Worm (Caenorhabditis elegans) whole organism, L4 larva: Measurements from ENCODE around the gene hic-1.

Experiments
- ZK546.5 ChIP-seq, 2 experiments: sonication (generic microtip); optimal IDR thresholded peaks; 2 replicates each; lab custom pipeline; 2017; ENCODE audit warnings: missing biosample characterization in 2 of 2, missing genetic modification characterization in 2 of 2
- ama-1 ChIP-seq: fragments of 150-350 bp; optimal IDR thresholded peaks from 2 replicates; lab custom pipeline; 2014; ENCODE audit warnings: inconsistent platforms, mixed read lengths
- attf-4 ChIP-seq: sonication (generic microtip); optimal IDR thresholded peaks from 3 replicates; lab custom pipeline; 2017; ENCODE audit warnings: missing biosample characterization, missing genetic modification characterization
- ctbp-1 ChIP-seq: fragments of 200-800 bp; sonication (Bioruptor generic); IDR thresholded peaks from 2 replicates; pipeline ENCODE4 v1.3.6; 2022; ENCODE audit warnings: missing genetic modification reagents, missing genetic modification characterization, missing compliant biosample characterization
- jun-1 ChIP-seq: fragments of 150-350 bp; optimal IDR thresholded peaks from 2 replicates; lab custom pipeline; 2014; ENCODE audit warnings: missing biosample characterization, missing genetic modification reagents, missing genetic modification characterization
- lin-38 ChIP-seq: fragments of 200-800 bp; sonication (Bioruptor generic); IDR thresholded peaks from 2 replicates; pipeline ENCODE4 v1.3.6; 2022; ENCODE audit warnings: missing genetic modification reagents, missing genetic modification characterization, missing compliant biosample characterization
- lin-39 ChIP-seq: fragments of 150-350 bp; optimal IDR thresholded peaks from 2 replicates; lab custom pipeline; 2014; ENCODE audit warnings: missing biosample characterization, missing genetic modification reagents, missing genetic modification characterization
- lsy-2 ChIP-seq, 2 experiments: fragments of 150-350 bp in 1 of 2; sonication (generic microtip) in 1 of 2; optimal IDR thresholded peaks; 2 replicates each; lab custom pipeline; 2014 to 2017; ENCODE audit warnings: missing biosample characterization in 2 of 2, missing genetic modification characterization in 2 of 2
- nhr-111 ChIP-seq: fragments of 200-800 bp; sonication (Bioruptor generic); optimal IDR thresholded peaks from 2 replicates; lab custom pipeline; 2018; ENCODE audit warnings: mild to moderate bottlenecking, missing genetic modification characterization, missing compliant biosample characterization
- nhr-6 ChIP-seq: fragments of 150-350 bp; optimal IDR thresholded peaks from 2 replicates; lab custom pipeline; 2014; ENCODE audit warnings: missing biosample characterization, missing genetic modification characterization
- snpc-4 ChIP-seq: fragments of 150-350 bp; optimal IDR thresholded peaks from 2 replicates; lab custom pipeline; 2014; ENCODE audit warnings: missing biosample characterization, missing genetic modification characterization
- unc-39 ChIP-seq: sonication (generic microtip); optimal IDR thresholded peaks from 2 replicates; lab custom pipeline; 2017; ENCODE audit warnings: missing biosample characterization, missing genetic modification characterization
- unc-62 ChIP-seq, 3 experiments: fragments of 150-350 bp in 1 of 3; sonication (generic microtip); optimal IDR thresholded peaks in 2 of 3; peaks in 1 of 3; 1 replicate in 1 of 3; 2 replicates in 2 of 3; lab custom pipeline; 2014 to 2017; ENCODE audit warnings: missing biosample characterization in 3 of 3, missing genetic modification characterization in 3 of 3, missing genetic modification reagents in 3 of 3, missing genotype in 1 of 3

ce11 chrX:6630645-6631044, 32.0 kb upstream of the hic-1 start:
- no peak for TF ChIP-seq ama-1 (lab: Kevin White, UChicago)
- no peak for TF ChIP-seq nhr-111
- no peak for TF ChIP-seq lin-38 (GFP tag; lab: Robert Waterston, UW)
- TF ChIP-seq lsy-2 (tag; optimal IDR thresholded peaks at IDR 0.05; lab: Kevin White, UChicago): no peak
- TF ChIP-seq lin-39 (tag; lab: Kevin White, UChicago): no peak
- TF ChIP-seq nhr-6 (tag; lab: Kevin White, UChicago): no peak
- no peak for TF ChIP-seq attf-4 (tag; lab: Kevin White, UChicago)
- TF ChIP-seq jun-1 (tag; lab: Kevin White, UChicago): no peak
- no peak for TF ChIP-seq snpc-4 (tag; lab: Kevin White, UChicago)
- TF ChIP-seq unc-39 (tag; lab: Kevin White, UChicago): no peak
- no peak for TF ChIP-seq unc-62 (GFP tag; optimal IDR thresholded peaks at IDR 0.05 in 1 of 2; lab: Kevin White, UChicago)
- TF ChIP-seq unc-62 (tag; optimal IDR thresholded peaks at IDR 0.05; lab: Kevin White, UChicago): no peak
- TF ChIP-seq ZK546.5 (tag; optimal IDR thresholded peaks at IDR 0.05; lab: Kevin White, UChicago): no peak
- TF ChIP-seq ctbp-1 (GFP tag; lab: Robert Waterston, UW): no peak
